Worm (Caenorhabditis elegans) whole organism, L2 larva: ENCODE results near the gene T20B3.14.

Experiments
- C34F6.9 ChIP-seq: fragments of 150-350 bp; optimal IDR thresholded peaks from 2 replicates; lab custom pipeline; 2014; ENCODE audit warnings: missing biosample characterization, missing genetic modification characterization
- Y55F3AM.14 ChIP-seq: fragments of 200-800 bp; sonication (Bioruptor generic); optimal IDR thresholded peaks from 2 replicates; lab custom pipeline; 2018; ENCODE audit warnings: mild to moderate bottlenecking, missing genetic modification characterization, missing compliant biosample characterization
- ZK546.5 ChIP-seq: sonication (generic microtip); optimal IDR thresholded peaks from 2 replicates; lab custom pipeline; 2017; ENCODE audit warnings: missing biosample characterization, missing genetic modification characterization
- alr-1 ChIP-seq: fragments of 150-350 bp; optimal IDR thresholded peaks from 2 replicates; lab custom pipeline; 2014; ENCODE audit warnings: missing biosample characterization, missing genetic modification characterization
- ama-1 ChIP-seq: fragments of 150-350 bp; optimal IDR thresholded peaks from 2 replicates; lab custom pipeline; 2018; ENCODE audit warnings: inconsistent platforms
- blmp-1 ChIP-seq: sonication (generic microtip); optimal IDR thresholded peaks from 2 replicates; lab custom pipeline; 2017; ENCODE audit warnings: missing genetic modification characterization, mild to moderate bottlenecking, missing compliant biosample characterization, antibody characterized with exemption, moderate library complexity; ENCODE audit not compliant: insufficient read depth
- ceh-16 ChIP-seq: fragments of 150-350 bp; optimal IDR thresholded peaks from 2 replicates; lab custom pipeline; 2014; ENCODE audit warnings: missing biosample characterization, missing genetic modification characterization
- ceh-82 ChIP-seq: fragments of 150-350 bp; optimal IDR thresholded peaks from 2 replicates; lab custom pipeline; 2014; ENCODE audit warnings: missing biosample characterization, missing genetic modification characterization
- egl-27 ChIP-seq: sonication (generic microtip); optimal IDR thresholded peaks from 3 replicates; lab custom pipeline; 2017; ENCODE audit warnings: missing biosample characterization, missing genetic modification reagents, missing genetic modification characterization
- elt-1 ChIP-seq: fragments of 150-350 bp; optimal IDR thresholded peaks from 2 replicates; lab custom pipeline; 2014; ENCODE audit warnings: missing biosample characterization, missing genetic modification characterization
- gmeb-1 ChIP-seq: fragments of 150-350 bp; optimal IDR thresholded peaks from 2 replicates; lab custom pipeline; 2014; ENCODE audit warnings: missing biosample characterization, missing genetic modification characterization
- lin-13 ChIP-seq: fragments of 150-350 bp; optimal IDR thresholded peaks from 2 replicates; lab custom pipeline; 2014; ENCODE audit warnings: missing biosample characterization, missing genetic modification reagents, missing genetic modification characterization
- lsy-2 ChIP-seq, 2 experiments: fragments of 150-350 bp in 1 of 2; sonication (generic microtip) in 1 of 2; optimal IDR thresholded peaks; 2 replicates each; lab custom pipeline; 2014 to 2017; ENCODE audit warnings: missing biosample characterization in 2 of 2, missing genetic modification characterization in 2 of 2
- mab-5 ChIP-seq: fragments of 150-350 bp; optimal IDR thresholded peaks from 2 replicates; lab custom pipeline; 2014; ENCODE audit warnings: missing biosample characterization, missing genetic modification characterization
- mdl-1 ChIP-seq, 2 experiments: fragments of 150-350 bp in 1 of 2; sonication (generic microtip) in 1 of 2; optimal IDR thresholded peaks; 2 replicates each; lab custom pipeline; 2017; ENCODE audit warnings: missing biosample characterization in 2 of 2, missing genetic modification characterization in 2 of 2
- nhr-10 ChIP-seq: sonication (generic microtip); optimal IDR thresholded peaks from 2 replicates; lab custom pipeline; 2017; ENCODE audit warnings: missing biosample characterization, missing genetic modification characterization
- nhr-11 ChIP-seq: fragments of 150-350 bp; optimal IDR thresholded peaks from 2 replicates; lab custom pipeline; 2014; ENCODE audit warnings: missing biosample characterization, missing genetic modification characterization
- nhr-12 ChIP-seq: fragments of 150-350 bp; optimal IDR thresholded peaks from 2 replicates; lab custom pipeline; 2014; ENCODE audit warnings: missing biosample characterization, missing genetic modification characterization
- nhr-129 ChIP-seq: fragments of 150-350 bp; optimal IDR thresholded peaks from 2 replicates; lab custom pipeline; 2014; ENCODE audit warnings: missing biosample characterization, missing genetic modification characterization
- nhr-6 ChIP-seq: fragments of 150-350 bp; optimal IDR thresholded peaks from 2 replicates; lab custom pipeline; 2014; ENCODE audit warnings: missing biosample characterization, missing genetic modification characterization
- nhr-77 ChIP-seq: fragments of 150-350 bp; optimal IDR thresholded peaks from 2 replicates; lab custom pipeline; 2014; ENCODE audit warnings: missing biosample characterization, missing genetic modification characterization
- peb-1 ChIP-seq: fragments of 150-350 bp; optimal IDR thresholded peaks from 2 replicates; lab custom pipeline; 2014; ENCODE audit warnings: missing biosample characterization, missing genetic modification characterization
- skn-1 ChIP-seq: sonication (generic microtip); optimal IDR thresholded peaks from 2 replicates; lab custom pipeline; 2017; ENCODE audit warnings: missing biosample characterization, missing genetic modification characterization
- sma-9 ChIP-seq, 2 experiments: fragments of 150-350 bp in 1 of 2; sonication (generic microtip) in 1 of 2; optimal IDR thresholded peaks; 2 replicates each; lab custom pipeline; 2014 to 2016; ENCODE audit warnings: missing genetic modification characterization in 2 of 2, mild to moderate bottlenecking in 1 of 2, missing biosample characterization in 1 of 2, missing compliant biosample characterization in 1 of 2, missing genetic modification reagents in 1 of 2, moderate library complexity in 1 of 2
- snpc-4 ChIP-seq: fragments of 150-350 bp; optimal IDR thresholded peaks from 2 replicates; lab custom pipeline; 2014; ENCODE audit warnings: missing biosample characterization, missing genetic modification characterization
- unc-39 ChIP-seq: fragments of 150-350 bp; optimal IDR thresholded peaks from 2 replicates; lab custom pipeline; 2014; ENCODE audit warnings: missing biosample characterization, missing genetic modification characterization
- unc-55 ChIP-seq: fragments of 150-350 bp; sonication (generic microtip); optimal IDR thresholded peaks from 3 replicates; lab custom pipeline; 2014; ENCODE audit warnings: missing biosample characterization, missing genetic modification reagents, missing genetic modification characterization
- zag-1 ChIP-seq: fragments of 150-350 bp; optimal IDR thresholded peaks from 2 replicates; lab custom pipeline; 2014; ENCODE audit warnings: missing biosample characterization, missing genetic modification characterization
- ztf-1 ChIP-seq: fragments of 200-800 bp; sonication (Bioruptor generic); conservative IDR thresholded peaks from 2 replicates; pipeline ENCODE4 v1.3.6; 2022; ENCODE audit warnings: missing genetic modification characterization, missing compliant biosample characterization

Gene T20B3.14

ce11 chrV:16821270-16821737 is at the start of gene T20B3.14:
Gene T20B3.14, minus strand, starts transcription at chrV:16821320.
- TF ChIP-seq nhr-77 (tag; lab: Kevin White, UChicago) (no peak), blmp-1 (tag; lab: Kevin White, UChicago) (no peak), alr-1 (tag; lab: Kevin White, UChicago) (no peak), nhr-12 (no peak), Y55F3AM.14 (GFP tag; lab: Kevin White, UChicago) (no peak), gmeb-1 (tag; lab: Kevin White, UChicago) (no peak), unc-55 (GFP tag; lab: Kevin White, UChicago) (peak; percentile 39), ZK546.5 (tag; lab: Kevin White, UChicago) (no peak)

- no peak for TF ChIP-seq lin-13 (GFP tag; lab: Kevin White, UChicago)
- TF ChIP-seq Y55F3AM.14 (GFP tag; lab: Kevin White, UChicago): no peak
- TF ChIP-seq unc-39: no peak
- no peak for TF ChIP-seq C34F6.9 (tag; lab: Kevin White, UChicago)
- no peak for TF ChIP-seq lsy-2 (tag; optimal IDR thresholded peaks at IDR 0.05; lab: Kevin White, UChicago)
- TF ChIP-seq ztf-1 (GFP tag; lab: Robert Waterston, UW): no peak
- TF ChIP-seq mab-5 (tag; lab: Kevin White, UChicago): no peak
- no peak for TF ChIP-seq peb-1 (tag; lab: Kevin White, UChicago)
- TF ChIP-seq snpc-4 (tag; lab: Kevin White, UChicago): no peak
- no peak for TF ChIP-seq egl-27
- TF ChIP-seq ama-1 (lab: Kevin White, UChicago): no peak
- no peak for TF ChIP-seq zag-1 (tag; lab: Kevin White, UChicago)
- TF ChIP-seq ZK546.5 (tag; lab: Kevin White, UChicago): no peak
- TF ChIP-seq nhr-6 (tag; lab: Kevin White, UChicago): no peak
- TF ChIP-seq ceh-16 (tag; lab: Kevin White, UChicago): no peak
- no peak for TF ChIP-seq elt-1 (tag; lab: Kevin White, UChicago)
- no peak for TF ChIP-seq ceh-82
- TF ChIP-seq, all 48 proteins: peak for 0
Measured at ce11 chrV:16869740-16870139, 48.6 kb upstream of the T20B3.14 start, which contains the start of gene clec-33. Gene clec-33, minus strand, starts transcription at chrV:16869840.

ce11 chrV:16865404-16865803 is 44.3 kb upstream of the T20B3.14 start, which contains the start of gene clec-28:
Gene clec-28, plus strand, starts transcription at chrV:16865704.
- TF ChIP-seq sma-9 (GFP tag; optimal IDR thresholded peaks at IDR 0.05; lab: Kevin White, UChicago) (no peak), sma-9 (tag; optimal IDR thresholded peaks at IDR 0.05; lab: Kevin White, UChicago) (no peak), skn-1 (tag; lab: Kevin White, UChicago) (no peak), blmp-1 (tag; lab: Kevin White, UChicago) (no peak), peb-1 (tag; lab: Kevin White, UChicago) (no peak), nhr-11 (tag; lab: Kevin White, UChicago) (no peak), unc-39 (no peak), Y55F3AM.14 (GFP tag; lab: Kevin White, UChicago) (no peak), mdl-1 (tag; optimal IDR thresholded peaks at IDR 0.05; lab: Kevin White, UChicago) (no peak)

- TF ChIP-seq lsy-2 (tag; optimal IDR thresholded peaks at IDR 0.05; lab: Kevin White, UChicago) (no peak), skn-1 (tag; lab: Kevin White, UChicago) (no peak)
- TF ChIP-seq, all 48 proteins: peak for 0
Measured at ce11 chrV:16861719-16862118, 40.6 kb upstream of the T20B3.14 start, which contains the start of the genes clec-32 and clec-24. Gene clec-32, minus strand, starts transcription at chrV:16861819. Gene clec-24, plus strand, starts transcription at chrV:16862012.

- TF ChIP-seq nhr-77 (tag; lab: Kevin White, UChicago) (no peak), elt-1 (tag; lab: Kevin White, UChicago) (no peak), nhr-129 (tag; lab: Kevin White, UChicago) (no peak), egl-27 (no peak), nhr-10 (tag; lab: Kevin White, UChicago) (no peak)
Measured at ce11 chrV:16857977-16858479, 36.9 kb upstream of the T20B3.14 start, which contains the start of the genes clec-31 and clec-22. Gene clec-31, minus strand, starts transcription at chrV:16858077. Gene clec-22, plus strand, starts transcription at chrV:16858429.
